Worm (Caenorhabditis elegans) whole organism, mixed stage, embryonic: ENCODE measurements around the gene C04F5.9.

Experiments
- M03D4.4 ChIP-seq: sonication (generic microtip); optimal IDR thresholded peaks from 2 replicates; lab custom pipeline; 2017; ENCODE audit warnings: mild to moderate bottlenecking, missing genetic modification characterization, missing compliant biosample characterization
- bed-3 ChIP-seq: fragments of 200-800 bp; sonication (Bioruptor generic); optimal IDR thresholded peaks from 3 replicates; lab custom pipeline; 2018; ENCODE audit warnings: mild to moderate bottlenecking, missing genetic modification characterization, moderate library complexity, missing compliant biosample characterization
- blmp-1 ChIP-seq: fragments of 150-350 bp; optimal IDR thresholded peaks from 2 replicates; lab custom pipeline; 2014; ENCODE audit warnings: missing biosample characterization, missing genetic modification characterization
- ceh-39 ChIP-seq: fragments of 150-350 bp; optimal IDR thresholded peaks from 2 replicates; lab custom pipeline; 2014; ENCODE audit warnings: missing biosample characterization, missing genetic modification characterization
- ceh-83 ChIP-seq: fragments of 200-800 bp; sonication (Bioruptor generic); optimal IDR thresholded peaks from 2 replicates; lab custom pipeline; 2018; ENCODE audit warnings: mild to moderate bottlenecking, missing genetic modification characterization, missing compliant biosample characterization
- ces-1 ChIP-seq: fragments of 150-350 bp; optimal IDR thresholded peaks from 2 replicates; lab custom pipeline; 2014; ENCODE audit warnings: missing biosample characterization, missing genetic modification reagents, missing genetic modification characterization
- cnd-1 ChIP-seq: fragments of 200-800 bp; sonication (Bioruptor generic); optimal IDR thresholded peaks from 2 replicates; lab custom pipeline; 2018; ENCODE audit warnings: mild to moderate bottlenecking, missing genetic modification characterization, missing compliant biosample characterization
- drap-1 ChIP-seq: fragments of 200-800 bp; sonication (Bioruptor generic); optimal IDR thresholded peaks from 3 replicates; lab custom pipeline; 2018; ENCODE audit warnings: mild to moderate bottlenecking, missing genetic modification characterization, missing compliant biosample characterization
- elt-1 ChIP-seq: sonication (generic microtip); optimal IDR thresholded peaks from 2 replicates; lab custom pipeline; 2017; ENCODE audit warnings: missing genetic modification characterization, mild to moderate bottlenecking, missing compliant biosample characterization, antibody characterized with exemption, moderate library complexity, borderline replicate concordance; ENCODE audit not compliant: insufficient read depth
- elt-3 ChIP-seq: fragments of 150-350 bp; optimal IDR thresholded peaks from 2 replicates; lab custom pipeline; 2014; ENCODE audit warnings: missing biosample characterization, missing genetic modification characterization
- flh-1 ChIP-seq: fragments of 200-800 bp; sonication (Bioruptor generic); optimal IDR thresholded peaks from 2 replicates; lab custom pipeline; 2018; ENCODE audit warnings: mild to moderate bottlenecking, missing genetic modification characterization, moderate library complexity, missing compliant biosample characterization
- ham-2 ChIP-seq: fragments of 200-800 bp; sonication (Bioruptor generic); optimal IDR thresholded peaks from 2 replicates; lab custom pipeline; 2018; ENCODE audit warnings: mild to moderate bottlenecking, missing genetic modification characterization, missing compliant biosample characterization
- hlh-1 ChIP-seq: fragments of 150-350 bp; optimal IDR thresholded peaks from 2 replicates; lab custom pipeline; 2014; ENCODE audit warnings: missing biosample characterization, missing genetic modification reagents, missing genetic modification characterization
- lin-13 ChIP-seq: fragments of 150-350 bp; optimal IDR thresholded peaks from 2 replicates; lab custom pipeline; 2014; ENCODE audit warnings: missing biosample characterization, missing genetic modification characterization
- lin-32 ChIP-seq: fragments of 200-800 bp; sonication (Bioruptor generic); optimal IDR thresholded peaks from 2 replicates; lab custom pipeline; 2018; ENCODE audit warnings: mild to moderate bottlenecking, missing genetic modification characterization, missing compliant biosample characterization
- lsy-2 ChIP-seq: fragments of 150-350 bp; optimal IDR thresholded peaks from 2 replicates; lab custom pipeline; 2014; ENCODE audit warnings: missing biosample characterization, missing genetic modification characterization
- mab-5 ChIP-seq: fragments of 150-350 bp; optimal IDR thresholded peaks from 2 replicates; lab custom pipeline; 2014; ENCODE audit warnings: missing biosample characterization, missing genetic modification characterization
- mep-1 ChIP-seq: fragments of 150-350 bp; optimal IDR thresholded peaks from 2 replicates; lab custom pipeline; 2017; ENCODE audit warnings: missing biosample characterization, missing genetic modification reagents, missing genetic modification characterization, inconsistent platforms
- mls-2 ChIP-seq: sonication (generic microtip); optimal IDR thresholded peaks from 2 replicates; lab custom pipeline; 2016; ENCODE audit warnings: mild to moderate bottlenecking, missing genetic modification characterization, moderate library complexity, missing compliant biosample characterization
- nhr-12 ChIP-seq: fragments of 150-350 bp; optimal IDR thresholded peaks from 2 replicates; lab custom pipeline; 2014; ENCODE audit warnings: missing biosample characterization, missing genetic modification characterization
- nhr-2 ChIP-seq: fragments of 150-350 bp; optimal IDR thresholded peaks from 2 replicates; lab custom pipeline; 2014; ENCODE audit warnings: missing biosample characterization, missing genetic modification characterization
- nhr-237 ChIP-seq: fragments of 150-350 bp; optimal IDR thresholded peaks from 2 replicates; lab custom pipeline; 2014; ENCODE audit warnings: missing biosample characterization, missing genetic modification characterization
- nhr-28 ChIP-seq: fragments of 150-350 bp; optimal IDR thresholded peaks from 2 replicates; lab custom pipeline; 2014; ENCODE audit warnings: missing biosample characterization, missing genetic modification characterization
- nhr-76 ChIP-seq: sonication (generic microtip); optimal IDR thresholded peaks from 2 replicates; lab custom pipeline; 2017; ENCODE audit warnings: missing biosample characterization, missing genetic modification characterization
- pha-4 ChIP-seq: fragments of 150-350 bp; optimal IDR thresholded peaks from 2 replicates; lab custom pipeline; 2018; ENCODE audit warnings: missing biosample characterization, missing genetic modification reagents, missing genetic modification characterization
- snpc-4 ChIP-seq: fragments of 150-350 bp; optimal IDR thresholded peaks from 2 replicates; lab custom pipeline; 2014; ENCODE audit warnings: missing biosample characterization, missing genetic modification characterization
- sptf-1 ChIP-seq: sonication (generic microtip); optimal IDR thresholded peaks from 2 replicates; lab custom pipeline; 2017; ENCODE audit warnings: mild to moderate bottlenecking, missing genetic modification characterization, moderate library complexity, missing compliant biosample characterization
- tbx-8 ChIP-seq: fragments of 200-800 bp; sonication (Bioruptor generic); optimal IDR thresholded peaks from 2 replicates; lab custom pipeline; 2018; ENCODE audit warnings: mild to moderate bottlenecking, missing genetic modification characterization, moderate library complexity, missing compliant biosample characterization
- unc-39 ChIP-seq: fragments of 150-350 bp; optimal IDR thresholded peaks from 2 replicates; lab custom pipeline; 2014; ENCODE audit warnings: missing biosample characterization, missing genetic modification characterization
- unc-62 ChIP-seq: fragments of 150-350 bp; optimal IDR thresholded peaks from 2 replicates; lab custom pipeline; 2014; ENCODE audit warnings: missing biosample characterization, missing genetic modification reagents, missing genetic modification characterization
- zip-8 ChIP-seq: fragments of 150-350 bp; optimal IDR thresholded peaks from 2 replicates; lab custom pipeline; 2014; ENCODE audit warnings: missing biosample characterization, missing genetic modification characterization

C04F5.9 gene

ce11 chrV:5110684-5111083 is 8.3 kb downstream of the C04F5.9 start, which contains the start of gene ugt-63:
Gene ugt-63 (minus strand): TSS chrV:5110772.
- no peak for TF ChIP-seq snpc-4
- TF ChIP-seq flh-1 (GFP tag; lab: Kevin White, UChicago): no peak
- no peak for TF ChIP-seq bed-3 (GFP tag; lab: Kevin White, UChicago)
- no peak for TF ChIP-seq nhr-28 (tag; lab: Kevin White, UChicago)
- no peak for TF ChIP-seq lin-13 (tag; lab: Kevin White, UChicago)

ce11 chrV:5107816-5108215 is 11.2 kb downstream of the C04F5.9 start, which contains the start of gene srab-3:
Gene srab-3 (minus strand): TSS chrV:5107916.
- TF ChIP-seq hlh-1 (tag; lab: Kevin White, UChicago) (no peak), M03D4.4 (tag; lab: Kevin White, UChicago) (no peak), elt-1 (tag; lab: Kevin White, UChicago) (no peak), bed-3 (GFP tag; lab: Kevin White, UChicago) (no peak), ces-1 (GFP tag; lab: Kevin White, UChicago) (no peak), tbx-8 (GFP tag; lab: Kevin White, UChicago) (no peak), ceh-83 (GFP tag; lab: Kevin White, UChicago) (no peak), nhr-12 (no peak), snpc-4 (no peak), unc-62 (no peak), flh-1 (GFP tag; lab: Kevin White, UChicago) (no peak)

DNA sequence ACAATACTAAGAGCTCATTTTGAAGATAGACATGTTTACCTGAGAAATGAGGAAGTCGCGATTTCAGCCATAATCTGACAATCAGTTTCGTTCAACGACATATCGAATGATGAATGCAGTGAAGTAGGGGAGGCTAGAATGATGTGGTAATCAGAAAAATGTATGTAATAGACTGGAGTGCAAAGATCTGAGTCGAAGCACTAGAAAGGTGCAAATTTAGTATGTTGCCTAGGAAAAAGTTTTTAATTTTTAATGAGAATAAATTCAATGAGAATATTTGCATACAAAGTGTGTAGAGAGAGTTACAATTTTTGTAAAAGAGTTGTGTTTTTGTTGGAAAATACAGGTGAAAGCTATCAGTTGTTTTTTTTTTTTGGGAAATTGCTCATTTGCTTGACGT is 14.1 kb downstream of the C04F5.9 start, which contains the start of gene srab-2:
srab-2 (minus strand) TSS at position 101 of the 400 bp plus-strand sequence.
- TF ChIP-seq pha-4 (tag; lab: Kevin White, UChicago) (no peak), nhr-237 (tag; lab: Kevin White, UChicago) (no peak), elt-1 (tag; lab: Kevin White, UChicago) (no peak), lin-13 (tag; lab: Kevin White, UChicago) (no peak), hlh-1 (tag; lab: Kevin White, UChicago) (no peak), ham-2 (GFP tag; lab: Kevin White, UChicago) (no peak), mep-1 (tag; lab: Kevin White, UChicago) (no peak), lin-32 (GFP tag; lab: Kevin White, UChicago) (no peak), lsy-2 (tag; lab: Kevin White, UChicago) (no peak), unc-39 (tag; lab: Kevin White, UChicago) (no peak), mls-2 (no peak)
- TF ChIP-seq, all 35 proteins: peak for 0

- TF ChIP-seq nhr-12 (no peak), lin-32 (GFP tag; lab: Kevin White, UChicago) (no peak), ces-1 (GFP tag; lab: Kevin White, UChicago) (no peak), ceh-83 (GFP tag; lab: Kevin White, UChicago) (no peak), elt-3 (tag; lab: Kevin White, UChicago) (no peak), ceh-39 (no peak), ham-2 (GFP tag; lab: Kevin White, UChicago) (no peak)
Measured at ce11 chrV:5102017-5102416, 17.0 kb downstream of the C04F5.9 start, which contains the start of gene srab-1. Gene srab-1 (minus strand): TSS chrV:5102117.

DNA sequence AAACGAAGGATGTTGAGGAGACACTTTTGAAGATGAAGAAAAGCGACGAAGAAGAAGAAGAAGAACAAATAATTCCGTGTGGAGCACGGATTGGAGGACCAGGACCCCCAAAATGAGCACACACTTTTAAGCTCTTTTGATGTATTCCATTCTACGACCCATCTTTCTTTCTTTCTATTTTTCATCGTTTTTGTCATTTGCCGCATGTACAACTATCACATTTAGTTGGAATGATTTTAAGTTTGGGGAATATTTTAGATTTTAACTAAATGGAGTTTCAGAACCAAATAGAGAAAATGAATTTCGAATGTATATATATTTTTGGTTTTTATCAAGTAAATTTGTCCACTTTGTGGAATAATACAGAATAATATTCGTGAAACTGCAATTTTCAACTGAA is 20.1 kb downstream of the C04F5.9 start, which contains the start of gene unc-46:
unc-46 (minus strand) TSS at position 101 of the 400 bp plus-strand sequence.
- TF ChIP-seq nhr-76 (tag; lab: Kevin White, UChicago) (no peak), mls-2 (no peak), lin-13 (tag; lab: Kevin White, UChicago) (no peak), bed-3 (GFP tag; lab: Kevin White, UChicago) (no peak), sptf-1 (tag; lab: Kevin White, UChicago) (no peak), nhr-2 (tag; lab: Kevin White, UChicago) (no peak), mab-5 (tag; lab: Kevin White, UChicago) (no peak), hlh-1 (tag; lab: Kevin White, UChicago) (no peak), drap-1 (GFP tag; lab: Kevin White, UChicago) (no peak), pha-4 (tag; lab: Kevin White, UChicago) (no peak)

ce11 chrV:5097035-5097434 is 22.0 kb downstream of the C04F5.9 start, which contains the start of gene C04F5.2:
Gene C04F5.2 (minus strand): TSS chrV:5097135.
- TF ChIP-seq cnd-1 (tag; lab: Kevin White, UChicago) (no peak), zip-8 (tag; lab: Kevin White, UChicago) (no peak), nhr-76 (tag; lab: Kevin White, UChicago) (no peak), flh-1 (GFP tag; lab: Kevin White, UChicago) (no peak), blmp-1 (tag; lab: Kevin White, UChicago) (no peak)
